Fruit fly (Drosophila melanogaster) whole organism, embryonic: ENCODE measurements around the gene CG31988.

Experiments used
- B-H1 ChIP-seq: fragments of 200-800 bp; sonication (Bioruptor generic); IDR thresholded peaks from 3 replicates; pipeline ENCODE4 v1.3.6; 2022; ENCODE audit warnings: missing biosample characterization, missing genetic modification characterization
- CG10366 ChIP-seq: fragments of 200-800 bp; sonication (Bioruptor generic); IDR thresholded peaks from 2 replicates; pipeline ENCODE4 v1.3.6; 2022; ENCODE audit warnings: missing biosample characterization, missing genetic modification characterization
- CG10979 ChIP-seq: fragments of 200-800 bp; sonication (Bioruptor generic); optimal IDR thresholded peaks from 2 replicates; lab custom pipeline; 2018; ENCODE audit warnings: missing biosample characterization, mild to moderate bottlenecking, missing genetic modification characterization, moderate library complexity
- CG11093 ChIP-seq: fragments of 200-800 bp; sonication (Bioruptor generic); IDR thresholded peaks from 3 replicates; pipeline ENCODE4 v1.3.6; 2022; ENCODE audit warnings: missing biosample characterization, missing genetic modification characterization
- CG12236 ChIP-seq: fragments of 200-800 bp; sonication (Bioruptor generic); optimal IDR thresholded peaks from 2 replicates; lab custom pipeline; 2016; ENCODE audit warnings: missing biosample characterization, missing genetic modification characterization
- CG14667 ChIP-seq: fragments of 200-800 bp; sonication (Bioruptor generic); IDR thresholded peaks from 2 replicates; pipeline ENCODE4 v1.3.6; 2022; ENCODE audit warnings: missing biosample characterization, missing genetic modification characterization
- CG1602 ChIP-seq: fragments of 200-800 bp; sonication (Bioruptor generic); optimal IDR thresholded peaks from 3 replicates; lab custom pipeline; 2016; ENCODE audit warnings: missing biosample characterization, missing genetic modification characterization
- CG17385 ChIP-seq: fragments of 200-800 bp; sonication (Bioruptor generic); optimal IDR thresholded peaks from 3 replicates; lab custom pipeline; 2018; ENCODE audit warnings: missing biosample characterization, mild to moderate bottlenecking, missing genetic modification characterization
- CG17568 ChIP-seq: fragments of 200-800 bp; sonication (Bioruptor generic); optimal IDR thresholded peaks from 2 replicates; lab custom pipeline; 2018; ENCODE audit warnings: missing biosample characterization, mild to moderate bottlenecking, missing genetic modification characterization, moderate library complexity
- CG30403 ChIP-seq: fragments of 200-800 bp; sonication (Bioruptor generic); optimal IDR thresholded peaks from 3 replicates; lab custom pipeline; 2016; ENCODE audit warnings: missing biosample characterization, missing genetic modification characterization
- CG34422 ChIP-seq: fragments of 200-800 bp; sonication (Bioruptor generic); IDR thresholded peaks from 3 replicates; pipeline ENCODE4 v1.3.6; 2022; ENCODE audit warnings: missing biosample characterization, missing genetic modification characterization
- CG43689 ChIP-seq: fragments of 200-800 bp; sonication (Bioruptor generic); IDR thresholded peaks from 2 replicates; pipeline ENCODE4 v1.3.6; 2022; ENCODE audit warnings: missing biosample characterization, missing genetic modification characterization
- CG6175 ChIP-seq: fragments of 200-800 bp; sonication (Bioruptor generic); IDR thresholded peaks from 3 replicates; pipeline ENCODE4 v1.3.6; 2022; ENCODE audit warnings: missing biosample characterization, missing genetic modification characterization
- CG6254 ChIP-seq: fragments of 200-800 bp; sonication (Bioruptor generic); optimal IDR thresholded peaks from 3 replicates; lab custom pipeline; 2017; ENCODE audit warnings: mild to moderate bottlenecking, missing biosample characterization, missing genetic modification reagents, missing genetic modification characterization
- CG7745 ChIP-seq: fragments of 200-800 bp; sonication (Bioruptor generic); optimal IDR thresholded peaks from 2 replicates; lab custom pipeline; 2018; ENCODE audit warnings: missing biosample characterization, mild to moderate bottlenecking, missing genetic modification characterization, moderate library complexity
- CG8281 ChIP-seq: fragments of 200-800 bp; sonication (Bioruptor generic); optimal IDR thresholded peaks from 2 replicates; lab custom pipeline; 2018; ENCODE audit warnings: missing biosample characterization, mild to moderate bottlenecking, missing genetic modification characterization, moderate library complexity
- CG8924 ChIP-seq: fragments of 200-800 bp; optimal IDR thresholded peaks from 3 replicates; lab custom pipeline; 2019; ENCODE audit warnings: missing biosample characterization, mild to moderate bottlenecking, missing genetic modification characterization, moderate library complexity
- CG9609 ChIP-seq: fragments of 200-800 bp; sonication (Bioruptor generic); optimal IDR thresholded peaks from 3 replicates; lab custom pipeline; 2016; ENCODE audit warnings: missing biosample characterization, missing genetic modification characterization
- CTCF ChIP-seq: fragments of 200-800 bp; sonication (Bioruptor generic); optimal IDR thresholded peaks from 2 replicates; lab custom pipeline; 2017; ENCODE audit warnings: missing biosample characterization, mild to moderate bottlenecking, missing genetic modification characterization, moderate library complexity
- Chrac-16 ChIP-seq: fragments of 200-800 bp; sonication (Bioruptor generic); optimal IDR thresholded peaks from 3 replicates; lab custom pipeline; 2016; ENCODE audit warnings: missing biosample characterization, missing genetic modification characterization
- ERR ChIP-seq: fragments of 200-800 bp; sonication (Bioruptor generic); optimal IDR thresholded peaks from 2 replicates; lab custom pipeline; 2016; ENCODE audit warnings: missing biosample characterization, missing genetic modification characterization
- Ets97D ChIP-seq: fragments of 200-800 bp; sonication (Bioruptor generic); optimal IDR thresholded peaks from 3 replicates; lab custom pipeline; 2016; ENCODE audit warnings: missing biosample characterization, missing genetic modification characterization
- Gsc ChIP-seq: fragments of 200-800 bp; sonication (Bioruptor generic); IDR thresholded peaks from 2 replicates; pipeline ENCODE4 v1.3.6; 2022; ENCODE audit warnings: missing biosample characterization, missing genetic modification characterization
- H15 ChIP-seq: fragments of 200-800 bp; sonication (Bioruptor generic); IDR thresholded peaks from 3 replicates; pipeline ENCODE4 v1.3.6; 2022; ENCODE audit warnings: missing biosample characterization, missing genetic modification characterization
- HHEX ChIP-seq: fragments of 200-800 bp; sonication (Bioruptor generic); optimal IDR thresholded peaks from 3 replicates; lab custom pipeline; 2017; ENCODE audit warnings: missing biosample characterization, mild to moderate bottlenecking, missing genetic modification characterization, missing genetic modification reagents
- Hmx ChIP-seq: fragments of 200-800 bp; sonication (Bioruptor generic); optimal IDR thresholded peaks from 2 replicates; lab custom pipeline; 2016; ENCODE audit warnings: missing biosample characterization, missing genetic modification characterization
- Med ChIP-seq: fragments of 200-800 bp; sonication (Bioruptor generic); peaks from one replicate; lab custom pipeline; 2016; ENCODE audit warnings: missing biosample characterization, missing genetic modification characterization, mild to moderate bottlenecking, inconsistent platforms, moderate library complexity
- Mrtf ChIP-seq: fragments of 200-800 bp; sonication (Bioruptor generic); IDR thresholded peaks from 3 replicates; pipeline ENCODE4 v1.3.6; 2022; ENCODE audit warnings: missing biosample characterization, missing genetic modification characterization
- Nf-YC ChIP-seq: fragments of 200-800 bp; optimal IDR thresholded peaks from 3 replicates; lab custom pipeline; 2019; ENCODE audit warnings: missing biosample characterization, mild to moderate bottlenecking, missing genetic modification characterization, moderate library complexity
- Ptx1 ChIP-seq: fragments of 200-800 bp; sonication (Bioruptor generic); IDR thresholded peaks from 2 replicates; pipeline ENCODE4 v1.3.6; 2022; ENCODE audit warnings: missing biosample characterization, missing genetic modification characterization
- Xrp1 ChIP-seq: fragments of 200-800 bp; sonication (Bioruptor generic); IDR thresholded peaks from 2 replicates; pipeline ENCODE4 v1.3.6; 2022; ENCODE audit warnings: missing biosample characterization, missing genetic modification characterization
- ash1 ChIP-seq: fragments of 200-800 bp; sonication (Bioruptor generic); optimal IDR thresholded peaks from 2 replicates; lab custom pipeline; 2018; ENCODE audit warnings: missing biosample characterization, mild to moderate bottlenecking, missing genetic modification characterization
- bbx ChIP-seq: fragments of 200-800 bp; sonication (Bioruptor generic); IDR thresholded peaks from 2 replicates; pipeline ENCODE4 v1.3.6; 2022; ENCODE audit warnings: missing biosample characterization, missing genetic modification characterization; ENCODE audit not compliant: partially characterized antibody
- cg ChIP-seq: fragments of 200-800 bp; sonication (Bioruptor generic); optimal IDR thresholded peaks from 3 replicates; lab custom pipeline; 2019; ENCODE audit warnings: missing biosample characterization, mild to moderate bottlenecking, missing genetic modification characterization, moderate library complexity
- cwo ChIP-seq: fragments of 200-800 bp; sonication (Bioruptor generic); optimal IDR thresholded peaks from 3 replicates; lab custom pipeline; 2017; ENCODE audit warnings: missing biosample characterization, missing genetic modification characterization, mild to moderate bottlenecking, moderate library complexity, missing genetic modification reagents
- danr ChIP-seq: fragments of 200-800 bp; sonication (Bioruptor generic); IDR thresholded peaks from 2 replicates; pipeline ENCODE4 v1.3.6; 2022; ENCODE audit warnings: missing biosample characterization, missing genetic modification characterization
- ewg ChIP-seq: fragments of 200-800 bp; sonication (Bioruptor generic); optimal IDR thresholded peaks from 3 replicates; lab custom pipeline; 2017; ENCODE audit warnings: mild to moderate bottlenecking, missing biosample characterization, missing genetic modification reagents, missing genetic modification characterization
- gcm2 ChIP-seq: fragments of 200-800 bp; sonication (Bioruptor generic); optimal IDR thresholded peaks from 2 replicates; lab custom pipeline; 2016; ENCODE audit warnings: missing biosample characterization, missing genetic modification characterization
- gro ChIP-seq: fragments of 200-800 bp; sonication (Bioruptor generic); optimal IDR thresholded peaks from 2 replicates; lab custom pipeline; 2016; ENCODE audit warnings: missing biosample characterization, missing genetic modification characterization
- hth ChIP-seq: fragments of >200 bp; optimal IDR thresholded peaks from 2 replicates; lab custom pipeline; 2017; ENCODE audit warnings: inconsistent platforms
- insv ChIP-seq, 2 experiments: fragments of 200-800 bp; sonication (Bioruptor generic); optimal IDR thresholded peaks; 3 replicates each; lab custom pipeline; 2016 to 2018; ENCODE audit warnings: missing biosample characterization in 2 of 2, missing genetic modification characterization in 2 of 2
- klu ChIP-seq: fragments of 200-800 bp; sonication (Bioruptor generic); IDR thresholded peaks from 2 replicates; pipeline ENCODE4 v1.3.6; 2022; ENCODE audit warnings: missing biosample characterization, missing genetic modification characterization
- luna ChIP-seq: fragments of 200-800 bp; sonication (Bioruptor generic); optimal IDR thresholded peaks from 2 replicates; lab custom pipeline; 2016; ENCODE audit warnings: missing biosample characterization, missing genetic modification characterization
- nmo ChIP-seq: fragments of 200-800 bp; sonication (Bioruptor generic); optimal IDR thresholded peaks from 2 replicates; lab custom pipeline; 2018; ENCODE audit warnings: missing biosample characterization, mild to moderate bottlenecking, missing genetic modification characterization, moderate library complexity
- nom ChIP-seq: fragments of 200-800 bp; sonication (Bioruptor generic); optimal IDR thresholded peaks from 2 replicates; lab custom pipeline; 2017; ENCODE audit warnings: missing biosample characterization, missing genetic modification characterization, mild to moderate bottlenecking, moderate library complexity, missing genetic modification reagents
- psq ChIP-seq: fragments of 200-800 bp; sonication (Bioruptor generic); optimal IDR thresholded peaks from 2 replicates; lab custom pipeline; 2017; ENCODE audit warnings: missing biosample characterization, missing genetic modification characterization
- sima ChIP-seq: fragments of 200-800 bp; sonication (Bioruptor generic); optimal IDR thresholded peaks from 2 replicates; lab custom pipeline; 2016; ENCODE audit warnings: missing biosample characterization, missing genetic modification characterization
- slou ChIP-seq: fragments of 200-800 bp; sonication (Bioruptor generic); optimal IDR thresholded peaks from 3 replicates; lab custom pipeline; 2016; ENCODE audit warnings: missing biosample characterization, missing genetic modification characterization
- tin ChIP-seq: fragments of 200-800 bp; sonication (Bioruptor generic); optimal IDR thresholded peaks from 3 replicates; lab custom pipeline; 2016; ENCODE audit warnings: missing biosample characterization, missing genetic modification characterization
- trem ChIP-seq: fragments of 200-800 bp; optimal IDR thresholded peaks from 3 replicates; lab custom pipeline; 2019; ENCODE audit warnings: missing biosample characterization, mild to moderate bottlenecking, missing genetic modification characterization, moderate library complexity
- vvl ChIP-seq: fragments of 200-800 bp; sonication (Bioruptor generic); IDR thresholded peaks from 2 replicates; pipeline ENCODE4 v1.3.6; 2022; ENCODE audit warnings: missing biosample characterization, missing genetic modification characterization
- wor ChIP-seq: fragments of 200-800 bp; sonication (Bioruptor generic); IDR thresholded peaks from 2 replicates; pipeline ENCODE4 v1.3.6; 2022; ENCODE audit warnings: missing biosample characterization, missing genetic modification characterization

Gene CG31988

DNA sequence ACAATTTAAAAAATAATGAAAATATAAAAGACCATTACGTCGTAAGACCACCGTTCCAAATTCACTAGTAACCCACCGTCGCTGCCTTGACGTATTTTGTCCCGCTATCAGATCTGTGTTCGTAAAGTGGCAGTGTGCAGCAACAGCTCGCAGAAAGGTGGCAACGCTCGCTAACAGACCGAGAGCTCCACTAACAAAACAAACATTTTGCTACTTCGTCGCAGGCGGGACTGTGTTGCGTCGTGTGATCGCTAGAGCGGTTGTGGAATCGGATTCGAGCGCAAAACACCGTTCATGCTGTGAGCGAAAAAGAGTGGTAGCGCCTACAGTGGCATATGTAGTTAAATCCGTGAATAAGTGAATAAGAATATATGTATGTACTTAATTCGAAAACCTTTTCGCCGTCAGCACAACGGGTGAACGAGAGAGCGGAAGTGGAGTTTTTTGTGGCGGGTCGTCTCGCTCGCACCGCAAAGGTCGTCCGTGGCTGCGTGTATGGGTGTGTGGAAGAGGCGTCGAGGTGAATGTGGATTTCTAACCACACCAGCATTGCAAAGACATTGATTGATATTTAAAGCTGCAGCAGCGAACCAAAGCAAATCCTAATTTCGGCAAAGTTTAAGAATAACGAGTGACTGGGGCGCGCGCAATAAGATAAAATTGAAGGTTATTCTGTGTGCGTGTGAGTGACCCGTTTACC, 34.6 kb upstream of the CG31988 start, which contains the start of gene Hr39 (continued):
- TF ChIP-seq CG30403 (no peak), nmo (GFP tag; lab: Kevin White, UChicago) (peak; percentile 65), CG7745 (tag; lab: Kevin White, UChicago) (no peak), wor (GFP tag; lab: Robert Waterston, UW) (no peak), CG14667 (GFP tag; lab: Robert Waterston, UW) (no peak), CG34422 (GFP tag; lab: Robert Waterston, UW) (no peak), sima (no peak), hth (no peak), cwo (peak; percentile 40), gcm2 (GFP tag; lab: Kevin White, UChicago) (no peak), ERR (GFP tag; lab: Kevin White, UChicago) (peak; percentile 23), Med (GFP tag; lab: Kevin White, UChicago) (peak; percentile 89), klu (GFP tag; lab: Robert Waterston, UW) (no peak), CG11093 (GFP tag; lab: Robert Waterston, UW) (no peak), CG10366 (GFP tag; lab: Robert Waterston, UW) (no peak), trem (tag; lab: Kevin White, UChicago) (peak; percentile 77), Chrac-16 (GFP tag; lab: Kevin White, UChicago) (no peak), CG1602 (GFP tag; lab: Kevin White, UChicago) (no peak), B-H1 (GFP tag; lab: Robert Waterston, UW) (no peak), Ets97D (peak; percentile 92), Nf-YC (tag; lab: Kevin White, UChicago) (no peak), CTCF (GFP tag; lab: Kevin White, UChicago) (peak; percentile 24), vvl (GFP tag; lab: Robert Waterston, UW) (no peak), slou (GFP tag; lab: Kevin White, UChicago) (no peak), CG17568 (GFP tag; lab: Kevin White, UChicago) (peak; percentile 42), insv (GFP tag; optimal IDR thresholded peaks at IDR 0.05; lab: Kevin White, UChicago) (no peak), Gsc (no peak), HHEX (no peak), H15 (GFP tag; lab: Robert Waterston, UW) (no peak), cg (GFP tag; lab: Kevin White, UChicago) (peak; percentile 98), nom (no peak), CG12236 (GFP tag; lab: Kevin White, UChicago) (no peak), danr (GFP tag; lab: Robert Waterston, UW) (no peak), CG17385 (GFP tag; lab: Kevin White, UChicago) (peak; percentile 14), CG9609 (GFP tag; lab: Kevin White, UChicago) (peak; percentile 41), CG6254 (no peak), ewg (GFP tag; lab: Kevin White, UChicago) (peak; percentile 34), CG10979 (no peak), bbx (GFP tag; lab: Robert Waterston, UW) (no peak), CG43689 (GFP tag; lab: Robert Waterston, UW) (no peak), luna (peak; percentile 30), gro (GFP tag; lab: Kevin White, UChicago) (no peak), ash1 (GFP tag; lab: Kevin White, UChicago) (no peak), Mrtf (GFP tag; lab: Robert Waterston, UW) (no peak), CG6175 (no peak), Xrp1 (GFP tag; lab: Robert Waterston, UW) (no peak), tin (GFP tag; lab: Kevin White, UChicago) (no peak), Hmx (GFP tag; lab: Kevin White, UChicago) (no peak), psq (GFP tag; lab: Kevin White, UChicago) (peak; percentile 35), CG8924 (tag; lab: Kevin White, UChicago) (peak; percentile 58), Ptx1 (GFP tag; lab: Robert Waterston, UW) (no peak), CG8281 (tag; lab: Kevin White, UChicago) (no peak)
